Fruit fly (Drosophila melanogaster): ENCODE measurements around the gene Gnpnat.
A peak's percentile ranks its signal among the peaks of the same experiment; 100 is the strongest.

Gnpnat gene

DNA sequence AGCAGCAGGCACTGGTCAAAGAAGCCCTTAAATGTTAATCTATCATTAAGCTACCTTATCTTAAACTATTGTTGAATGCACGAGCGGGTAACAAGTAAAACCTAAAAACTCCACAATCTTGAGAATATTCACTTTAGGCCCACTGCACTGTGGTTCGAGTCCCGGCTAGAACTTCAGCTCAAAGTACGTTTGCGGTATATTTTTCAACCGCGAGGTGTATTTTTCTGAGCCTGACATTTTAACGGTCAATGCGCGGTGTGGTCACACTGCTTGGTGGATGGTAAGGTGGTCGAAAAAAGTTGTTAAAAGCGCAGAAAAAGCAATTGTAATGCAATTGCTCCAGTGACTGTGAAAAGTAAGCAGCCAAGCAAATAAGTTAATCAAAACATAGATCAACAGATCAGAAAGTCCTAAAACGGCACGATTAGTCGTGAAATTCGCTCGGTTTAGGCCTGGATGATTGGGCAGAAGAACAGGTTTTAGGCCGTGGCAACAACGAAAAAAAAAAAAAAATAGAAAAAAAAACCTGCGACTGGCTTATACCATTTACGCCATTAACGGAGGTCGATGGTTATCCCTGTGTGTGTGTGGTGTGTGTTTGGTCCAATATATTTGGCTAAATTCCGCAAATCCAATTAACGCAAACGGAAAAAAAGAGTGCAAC lies 12.4 kb upstream of the Gnpnat start, which contains the start of gene Kul (continued):
- TF ChIP-seq Hmr (GFP tag; optimal IDR thresholded peaks at IDR 0.05), result no peak
- TF ChIP-seq ftz-f1 (GFP tag; optimal IDR thresholded peaks at IDR 0.05), result no peak
- peak; percentile 2 for TF ChIP-seq bcd (GFP tag; optimal IDR thresholded peaks at IDR 0.05)
- TF ChIP-seq CG33213 (GFP tag; optimal IDR thresholded peaks at IDR 0.05), result peak; percentile 39
- no peak for TF ChIP-seq CG2712 (tag; optimal IDR thresholded peaks at IDR 0.05)
- TF ChIP-seq Doc3 (GFP tag; IDR thresholded peaks at IDR 0.05; ENCODE audit: partially characterized antibody), result no peak
- TF ChIP-seq CG15696 (tag; optimal IDR thresholded peaks at IDR 0.05), result peak; percentile 2
- no peak for TF ChIP-seq pan (optimal IDR thresholded peaks at IDR 0.05)
- peak in 1 of 2 experiments; percentile 36 for TF ChIP-seq pan (GFP tag; optimal IDR thresholded peaks at IDR 0.05 in 1 of 2, IDR thresholded peaks at IDR 0.05 in 1 of 2)
- no peak for TF ChIP-seq danr (GFP tag; IDR thresholded peaks at IDR 0.05)
- no peak for TF ChIP-seq eve (GFP tag; optimal IDR thresholded peaks at IDR 0.05)
- TF ChIP-seq grn (GFP tag; optimal IDR thresholded peaks at IDR 0.05), result no peak
- no peak for TF ChIP-seq CG31388 (GFP tag; optimal IDR thresholded peaks at IDR 0.05)
- TF ChIP-seq gem (tag; optimal IDR thresholded peaks at IDR 0.05), result no peak
- 0 out of 3 replicates have a peak, but pooled peaks have one; percentile 18 for TF ChIP-seq ci (GFP tag; IDR thresholded peaks at IDR 0.05)
- peak; percentile 45 for TF ChIP-seq Dref (GFP tag; IDR thresholded peaks at IDR 0.05)
- peak; percentile 70 for TF ChIP-seq sqz (GFP tag; optimal IDR thresholded peaks at IDR 0.05)
- no peak for TF ChIP-seq CG7839 (tag; optimal IDR thresholded peaks at IDR 0.05)
- peak; percentile 31 for TF ChIP-seq E2f2 (GFP tag; IDR thresholded peaks at IDR 0.05)
- peak in 1 of 2 experiments; percentile 14 for TF ChIP-seq insv (GFP tag; optimal IDR thresholded peaks at IDR 0.05)
- no peak for TF ChIP-seq Hr78 (GFP tag; optimal IDR thresholded peaks at IDR 0.05)
- TF ChIP-seq Sry-δ (GFP tag; optimal IDR thresholded peaks at IDR 0.05), result peak; percentile 40
- TF ChIP-seq Dp (GFP tag; optimal IDR thresholded peaks at IDR 0.05), result peak; percentile 8
- no peak for TF ChIP-seq Mad (GFP tag; optimal IDR thresholded peaks at IDR 0.05)
- TF ChIP-seq Lhr (GFP tag; optimal IDR thresholded peaks at IDR 0.05), result peak; percentile 50
- 0 out of 2 replicates have a peak, but pooled peaks have one; percentile 15 for TF ChIP-seq ap (GFP tag; IDR thresholded peaks at IDR 0.05)
- TF ChIP-seq toy (GFP tag; IDR thresholded peaks at IDR 0.05), result no peak
- TF ChIP-seq nom (GFP tag; optimal IDR thresholded peaks at IDR 0.05), result peak; percentile 91
- 0 out of 2 replicates have a peak, but pooled peaks have one; percentile 36 for TF ChIP-seq amos (GFP tag; IDR thresholded peaks at IDR 0.05; ENCODE audit: partially characterized antibody)
- peak; percentile 55 for TF ChIP-seq CG12659 (GFP tag; optimal IDR thresholded peaks at IDR 0.05)
- TF ChIP-seq CG1529 (GFP tag; optimal IDR thresholded peaks at IDR 0.05), result no peak
- TF ChIP-seq CG1603 (tag; optimal IDR thresholded peaks at IDR 0.05), result peak; percentile 79
- TF ChIP-seq hkb (optimal IDR thresholded peaks at IDR 0.05), result no peak
- TF ChIP-seq hkb (GFP tag; IDR thresholded peaks at IDR 0.05), result 0 out of 2 replicates have a peak, but pooled peaks have one; percentile 20
- no peak for TF ChIP-seq gce (GFP tag; IDR thresholded peaks at IDR 0.05)
- peak; percentile 45 for TF ChIP-seq CG15514 (GFP tag; optimal IDR thresholded peaks at IDR 0.05)
- peak; percentile 20 for TF ChIP-seq CG9609 (GFP tag; optimal IDR thresholded peaks at IDR 0.05)
- peak; percentile 27 for TF ChIP-seq trem (tag; optimal IDR thresholded peaks at IDR 0.05)
- TF ChIP-seq knrl (GFP tag; IDR thresholded peaks at IDR 0.05; ENCODE audit: partially characterized antibody), result peak; percentile 28; the same call in 1 of the 3 replicates
- peak; percentile 5 to 41 for TF ChIP-seq dpn (GFP tag; optimal IDR thresholded peaks at IDR 0.05)
- TF ChIP-seq CG17802 (tag; optimal IDR thresholded peaks at IDR 0.05), result no peak
- TF ChIP-seq pzg (GFP tag; optimal IDR thresholded peaks at IDR 0.05), result peak; percentile 82
- TF ChIP-seq Opbp (GFP tag; IDR thresholded peaks at IDR 0.05; ENCODE audit: partially characterized antibody), result peak; percentile 63; the same call in 2 of the 3 replicates
- no peak for TF ChIP-seq cato (GFP tag; optimal IDR thresholded peaks at IDR 0.05; ENCODE audit: borderline replicate concordance)
- TF ChIP-seq CG14014 (GFP tag; IDR thresholded peaks at IDR 0.05), result peak; percentile 47; the same call in 1 of the 2 replicates
- peak; percentile 54 for TF ChIP-seq Ets97D (GFP tag; optimal IDR thresholded peaks at IDR 0.05)
- TF ChIP-seq onecut (GFP tag; IDR thresholded peaks at IDR 0.05), result no peak
- no peak for TF ChIP-seq CG5953 (GFP tag; IDR thresholded peaks at IDR 0.05)
- no peak for TF ChIP-seq unpg (GFP tag; optimal IDR thresholded peaks at IDR 0.05)
